Fruit fly (Drosophila melanogaster) whole organism, embryonic: Measurements from ENCODE around the gene tho2.

Source experiments
- BtbVII ChIP-seq: fragments of 200-800 bp; sonication (Bioruptor generic); optimal IDR thresholded peaks from 3 replicates; lab custom pipeline; 2017; ENCODE audit warnings: missing biosample characterization, mild to moderate bottlenecking, missing genetic modification characterization
- CG1024 ChIP-seq: fragments of 200-800 bp; sonication (Bioruptor generic); IDR thresholded peaks from 2 replicates; pipeline ENCODE4 v1.3.6; 2022; ENCODE audit warnings: missing biosample characterization, missing genetic modification characterization
- CG10565 ChIP-seq: fragments of 200-800 bp; sonication (Bioruptor generic); optimal IDR thresholded peaks from 3 replicates; lab custom pipeline; 2016; ENCODE audit warnings: missing biosample characterization, mild to moderate bottlenecking, missing genetic modification characterization
- CG11093 ChIP-seq: fragments of 200-800 bp; sonication (Bioruptor generic); IDR thresholded peaks from 3 replicates; pipeline ENCODE4 v1.3.6; 2022; ENCODE audit warnings: missing biosample characterization, missing genetic modification characterization
- CG13894 ChIP-seq: fragments of 200-800 bp; sonication (Bioruptor generic); optimal IDR thresholded peaks from 3 replicates; lab custom pipeline; 2018; ENCODE audit warnings: missing biosample characterization, mild to moderate bottlenecking, missing genetic modification characterization, moderate library complexity
- CG14667 ChIP-seq: fragments of 200-800 bp; sonication (Bioruptor generic); IDR thresholded peaks from 2 replicates; pipeline ENCODE4 v1.3.6; 2022; ENCODE audit warnings: missing biosample characterization, missing genetic modification characterization
- CG14860 ChIP-seq: fragments of 200-800 bp; sonication (Bioruptor generic); IDR thresholded peaks from 3 replicates; pipeline ENCODE4 v1.3.6; 2022; ENCODE audit warnings: missing biosample characterization, missing genetic modification characterization; ENCODE audit not compliant: partially characterized antibody
- CG1602 ChIP-seq: fragments of 200-800 bp; sonication (Bioruptor generic); optimal IDR thresholded peaks from 3 replicates; lab custom pipeline; 2016; ENCODE audit warnings: missing biosample characterization, missing genetic modification characterization
- CG1647 ChIP-seq: fragments of 200-800 bp; sonication (Bioruptor generic); optimal IDR thresholded peaks from 3 replicates; lab custom pipeline; 2016; ENCODE audit warnings: missing biosample characterization, missing genetic modification characterization
- CG16863 ChIP-seq: fragments of 200-800 bp; sonication (Bioruptor generic); optimal IDR thresholded peaks from 3 replicates; lab custom pipeline; 2016; ENCODE audit warnings: missing biosample characterization, missing genetic modification characterization
- CG17328 ChIP-seq: fragments of 200-800 bp; sonication (Bioruptor generic); IDR thresholded peaks from 2 replicates; pipeline ENCODE4 v1.3.6; 2022; ENCODE audit warnings: missing biosample characterization, missing genetic modification characterization
- CG17361 ChIP-seq: fragments of 200-800 bp; sonication (Bioruptor generic); IDR thresholded peaks from 3 replicates; pipeline ENCODE4 v1.3.6; 2022; ENCODE audit warnings: missing biosample characterization, missing genetic modification characterization
- CG1792 ChIP-seq: fragments of 200-800 bp; sonication (Bioruptor generic); optimal IDR thresholded peaks from 2 replicates; lab custom pipeline; 2016; ENCODE audit warnings: missing biosample characterization, missing genetic modification characterization
- CG2129 ChIP-seq: fragments of 200-800 bp; sonication (Bioruptor generic); IDR thresholded peaks from 2 replicates; pipeline ENCODE4 v1.3.6; 2022; ENCODE audit warnings: missing biosample characterization, missing genetic modification characterization; ENCODE audit not compliant: partially characterized antibody
- CG2678 ChIP-seq: fragments of 200-800 bp; sonication (Bioruptor generic); optimal IDR thresholded peaks from 3 replicates; lab custom pipeline; 2019; ENCODE audit warnings: missing biosample characterization, mild to moderate bottlenecking, missing genetic modification characterization, moderate library complexity
- CG33213 ChIP-seq: fragments of 200-800 bp; sonication (Bioruptor generic); optimal IDR thresholded peaks from 3 replicates; lab custom pipeline; 2016; ENCODE audit warnings: missing biosample characterization, missing genetic modification characterization
- CG4360 ChIP-seq: fragments of 200-800 bp; sonication (Bioruptor generic); IDR thresholded peaks from 2 replicates; pipeline ENCODE4 v1.3.6; 2022; ENCODE audit warnings: missing biosample characterization, missing genetic modification characterization
- CG4820 ChIP-seq: fragments of 200-800 bp; sonication (Bioruptor generic); optimal IDR thresholded peaks from 3 replicates; lab custom pipeline; 2016; ENCODE audit warnings: missing biosample characterization, missing genetic modification characterization
- CG6765 ChIP-seq: fragments of 200-800 bp; sonication (Bioruptor generic); optimal IDR thresholded peaks from 3 replicates; lab custom pipeline; 2017; ENCODE audit warnings: missing biosample characterization, mild to moderate bottlenecking, missing genetic modification characterization
- CG7372 ChIP-seq: fragments of 200-800 bp; sonication (Bioruptor generic); IDR thresholded peaks from 2 replicates; pipeline ENCODE4 v1.3.6; 2022; ENCODE audit warnings: missing biosample characterization, missing genetic modification characterization
- CG7556 ChIP-seq: fragments of 200-800 bp; sonication (Bioruptor generic); optimal IDR thresholded peaks from 2 replicates; lab custom pipeline; 2017; ENCODE audit warnings: missing biosample characterization, mild to moderate bottlenecking, missing genetic modification characterization
- CG7987 ChIP-seq: fragments of 200-800 bp; sonication (Bioruptor generic); optimal IDR thresholded peaks from 2 replicates; lab custom pipeline; 2018; ENCODE audit warnings: missing biosample characterization, mild to moderate bottlenecking, missing genetic modification characterization, moderate library complexity
- CG8388 ChIP-seq: fragments of 200-800 bp; sonication (Bioruptor generic); optimal IDR thresholded peaks from 2 replicates; lab custom pipeline; 2019; ENCODE audit warnings: missing biosample characterization, mild to moderate bottlenecking, missing genetic modification characterization, moderate library complexity
- CG9437 ChIP-seq: fragments of 200-800 bp; sonication (Bioruptor generic); optimal IDR thresholded peaks from 2 replicates; lab custom pipeline; 2018; ENCODE audit warnings: missing biosample characterization, mild to moderate bottlenecking, missing genetic modification characterization
- CG9932 ChIP-seq: fragments of 200-800 bp; sonication (Bioruptor generic); IDR thresholded peaks from 2 replicates; pipeline ENCODE4 v1.3.6; 2022; ENCODE audit warnings: missing biosample characterization, missing genetic modification characterization
- Dbx ChIP-seq: fragments of 200-800 bp; sonication (Bioruptor generic); IDR thresholded peaks from 3 replicates; pipeline ENCODE4 v1.3.6; 2022; ENCODE audit warnings: missing biosample characterization, missing genetic modification characterization
- GATAe ChIP-seq: fragments of 200-800 bp; sonication (Bioruptor generic); conservative IDR thresholded peaks from 2 replicates; pipeline ENCODE4 v1.3.6; 2022; ENCODE audit warnings: missing biosample characterization, missing genetic modification characterization
- Hsf ChIP-seq: fragments of 200-800 bp; sonication (Bioruptor generic); optimal IDR thresholded peaks from 3 replicates; lab custom pipeline; 2016; ENCODE audit warnings: missing biosample characterization, missing genetic modification characterization
- NK7.1 ChIP-seq: fragments of 200-800 bp; sonication (Bioruptor generic); optimal IDR thresholded peaks from 3 replicates; lab custom pipeline; 2016; ENCODE audit warnings: missing biosample characterization, missing genetic modification characterization
- Pdp1 ChIP-seq, 2 experiments: fragments of 200-800 bp; sonication (Bioruptor generic); optimal IDR thresholded peaks; 3 replicates each; lab custom pipeline; 2016; ENCODE audit warnings: missing biosample characterization in 2 of 2, missing genetic modification characterization in 2 of 2, mild to moderate bottlenecking in 1 of 2, moderate library complexity in 1 of 2
- Six4 ChIP-seq: fragments of 200-800 bp; sonication (Bioruptor generic); optimal IDR thresholded peaks from 2 replicates; lab custom pipeline; 2016; ENCODE audit warnings: missing biosample characterization, missing genetic modification characterization
- Taf1 ChIP-seq: fragments of 200-800 bp; sonication (Bioruptor generic); IDR thresholded peaks from 2 replicates; pipeline ENCODE4 v1.3.6; 2022; ENCODE audit warnings: missing biosample characterization, missing genetic modification characterization
- Xbp1 ChIP-seq: fragments of 200-800 bp; sonication (Bioruptor generic); optimal IDR thresholded peaks from 3 replicates; lab custom pipeline; 2016; ENCODE audit warnings: missing biosample characterization, mild to moderate bottlenecking, missing genetic modification characterization
- ase ChIP-seq: fragments of 200-800 bp; sonication (Bioruptor generic); IDR thresholded peaks from 3 replicates; pipeline ENCODE4 v1.3.6; 2022; ENCODE audit warnings: missing biosample characterization, missing genetic modification characterization
- dati ChIP-seq: fragments of 200-800 bp; sonication (Bioruptor generic); IDR thresholded peaks from 2 replicates; pipeline ENCODE4 v1.3.6; 2022; ENCODE audit warnings: missing biosample characterization, missing genetic modification characterization
- dmrt99B ChIP-seq: fragments of 200-800 bp; sonication (Bioruptor generic); optimal IDR thresholded peaks from 2 replicates; lab custom pipeline; 2018; ENCODE audit warnings: missing biosample characterization, mild to moderate bottlenecking, missing genetic modification characterization, moderate library complexity
- en ChIP-seq: fragments of 200-800 bp; sonication (Bioruptor generic); optimal IDR thresholded peaks from 2 replicates; lab custom pipeline; 2016; ENCODE audit warnings: missing biosample characterization, missing genetic modification characterization
- eyg ChIP-seq: fragments of 200-800 bp; sonication (Bioruptor generic); optimal IDR thresholded peaks from 3 replicates; lab custom pipeline; 2016; ENCODE audit warnings: missing biosample characterization, missing genetic modification characterization
- gsb-n ChIP-seq: fragments of 200-800 bp; sonication (Bioruptor generic); optimal IDR thresholded peaks from 3 replicates; lab custom pipeline; 2018; ENCODE audit warnings: missing biosample characterization, mild to moderate bottlenecking, missing genetic modification characterization
- kni ChIP-seq: fragments of 200-800 bp; sonication (Bioruptor generic); optimal IDR thresholded peaks from 3 replicates; lab custom pipeline; 2017; ENCODE audit warnings: mild to moderate bottlenecking, missing biosample characterization, missing genetic modification reagents, missing genetic modification characterization
- mam ChIP-seq: fragments of 200-800 bp; sonication (Bioruptor generic); optimal IDR thresholded peaks from 3 replicates; lab custom pipeline; 2016; ENCODE audit warnings: missing biosample characterization, missing genetic modification characterization
- pb ChIP-seq: fragments of 200-800 bp; sonication (Bioruptor generic); optimal IDR thresholded peaks from 3 replicates; lab custom pipeline; 2016; ENCODE audit warnings: missing biosample characterization, missing genetic modification characterization
- row ChIP-seq: fragments of 200-800 bp; sonication (Bioruptor generic); IDR thresholded peaks from 3 replicates; pipeline ENCODE4 v1.3.6; 2022; ENCODE audit warnings: missing biosample characterization, missing genetic modification characterization
- slbo ChIP-seq: fragments of 200-800 bp; sonication (Bioruptor generic); IDR thresholded peaks from 2 replicates; pipeline ENCODE4 v1.3.6; 2022; ENCODE audit warnings: missing biosample characterization, missing genetic modification characterization
- tap ChIP-seq: fragments of 200-800 bp; optimal IDR thresholded peaks from 3 replicates; lab custom pipeline; 2019; ENCODE audit warnings: missing biosample characterization, mild to moderate bottlenecking, missing genetic modification characterization, moderate library complexity
- ttk ChIP-seq: fragments of 200-800 bp; sonication (Bioruptor generic); IDR thresholded peaks from 2 replicates; pipeline ENCODE4 v2.1.2; 2022; ENCODE audit warnings: missing biosample characterization, missing genetic modification characterization
- unc-4 ChIP-seq: fragments of 200-800 bp; sonication (Bioruptor generic); IDR thresholded peaks from 2 replicates; pipeline ENCODE4 v1.3.6; 2022; ENCODE audit warnings: missing biosample characterization, missing genetic modification characterization; ENCODE audit not compliant: partially characterized antibody
- vfl ChIP-seq: fragments of 200-800 bp; sonication (Bioruptor generic); optimal IDR thresholded peaks from 2 replicates; lab custom pipeline; 2016; ENCODE audit warnings: missing biosample characterization, missing genetic modification characterization
- vnd ChIP-seq: fragments of 200-800 bp; sonication (Bioruptor generic); IDR thresholded peaks from 3 replicates; pipeline ENCODE4 v1.3.6; 2022; ENCODE audit warnings: missing biosample characterization, missing genetic modification characterization; ENCODE audit not compliant: partially characterized antibody
- zen ChIP-seq: fragments of 200-800 bp; sonication (Bioruptor generic); optimal IDR thresholded peaks from 3 replicates; lab custom pipeline; 2018; ENCODE audit warnings: missing biosample characterization, mild to moderate bottlenecking, missing genetic modification characterization, moderate library complexity
- zfh1 ChIP-seq: fragments of 200-800 bp; sonication (Bioruptor generic); IDR thresholded peaks from 3 replicates; pipeline ENCODE4 v1.3.6; 2022; ENCODE audit warnings: missing biosample characterization, missing genetic modification characterization

Gene tho2

dm6 chr2L:2180120-2180539 lies 35.1 kb upstream of the tho2 start (continued):
- peak; percentile 87 for TF ChIP-seq CG7372 (GFP tag; lab: Robert Waterston, UW)
- peak; percentile 95 for TF ChIP-seq tap
- TF ChIP-seq Taf1 (GFP tag; lab: Robert Waterston, UW), result peak; percentile 44; the same call in 1 of the 2 replicates
- TF ChIP-seq unc-4, result no peak
- TF ChIP-seq ttk (GFP tag; lab: Robert Waterston, UW), result peak; percentile 91
- peak; percentile 73 for TF ChIP-seq CG9932 (GFP tag; lab: Robert Waterston, UW)
- TF ChIP-seq zfh1 (GFP tag; lab: Robert Waterston, UW), result peak; percentile 93
- peak; percentile 63 for TF ChIP-seq vfl
- peak; percentile 64 for TF ChIP-seq pb (GFP tag; lab: Kevin White, UChicago)
- no peak for TF ChIP-seq CG2129
- TF ChIP-seq CG1647, result peak; percentile 80
- TF ChIP-seq Pdp1 (GFP tag; optimal IDR thresholded peaks at IDR 0.05; lab: Kevin White, UChicago), result peak; percentile 78 to 83
- peak; percentile 74 for TF ChIP-seq CG9437 (GFP tag; lab: Kevin White, UChicago)
- TF ChIP-seq dati (GFP tag; lab: Robert Waterston, UW), result peak; percentile 89
- peak; percentile 85 for TF ChIP-seq CG7556 (GFP tag; lab: Kevin White, UChicago)
- TF ChIP-seq CG16863 (GFP tag; lab: Kevin White, UChicago), result peak; percentile 76
- TF ChIP-seq kni (GFP tag; lab: Kevin White, UChicago), result peak; percentile 65
- peak; percentile 93 for TF ChIP-seq CG17328 (GFP tag; lab: Robert Waterston, UW)
- peak; percentile 75 for TF ChIP-seq Hsf (GFP tag; lab: Kevin White, UChicago)
- TF ChIP-seq vnd (GFP tag; lab: Robert Waterston, UW), result no peak
- peak; percentile 42 for TF ChIP-seq CG10565
- TF ChIP-seq CG6765 (GFP tag; lab: Kevin White, UChicago), result peak; percentile 76
- peak; percentile 61 for TF ChIP-seq mam (GFP tag; lab: Kevin White, UChicago)
- TF ChIP-seq gsb-n (tag; lab: Kevin White, UChicago), result peak; percentile 93
- peak; percentile 67 for TF ChIP-seq eyg (GFP tag; lab: Kevin White, UChicago)
- TF ChIP-seq CG33213 (GFP tag; lab: Kevin White, UChicago), result peak; percentile 63
- TF ChIP-seq Dbx, result peak; percentile 84
- peak; percentile 53 for TF ChIP-seq CG7987 (GFP tag; lab: Kevin White, UChicago)
- TF ChIP-seq zen (tag; lab: Kevin White, UChicago), result peak; percentile 93
- TF ChIP-seq GATAe, result peak; percentile 62
- TF ChIP-seq CG1024 (GFP tag; lab: Robert Waterston, UW), result peak; percentile 82
- peak; percentile 90 for TF ChIP-seq Xbp1
- peak; percentile 82 for TF ChIP-seq BtbVII
- peak; percentile 66 for TF ChIP-seq en (GFP tag; lab: Kevin White, UChicago)
- TF ChIP-seq NK7.1, result peak; percentile 61
- TF ChIP-seq slbo (GFP tag; lab: Robert Waterston, UW), result peak; percentile 84
- peak; percentile 24 for TF ChIP-seq CG13894 (tag; lab: Kevin White, UChicago)
- TF ChIP-seq CG14860 (GFP tag; lab: Robert Waterston, UW), result no peak
- peak; percentile 92 for TF ChIP-seq Six4 (GFP tag; lab: Kevin White, UChicago)
- TF ChIP-seq CG8388 (GFP tag; lab: Kevin White, UChicago), result peak; percentile 94
- peak; percentile 54 for TF ChIP-seq CG1792 (GFP tag; lab: Kevin White, UChicago)
- peak; percentile 81 for TF ChIP-seq CG17361 (GFP tag; lab: Robert Waterston, UW)
- TF ChIP-seq CG1602 (GFP tag; lab: Kevin White, UChicago), result peak; percentile 85
- TF ChIP-seq CG4360 (GFP tag; lab: Robert Waterston, UW), result peak; percentile 59
- TF ChIP-seq dmrt99B, result peak; percentile 96
- TF ChIP-seq ase (GFP tag; lab: Robert Waterston, UW), result peak; percentile 90
- peak; percentile 89 for TF ChIP-seq CG4820 (GFP tag; lab: Kevin White, UChicago)
- peak; percentile 93 for TF ChIP-seq CG2678 (tag; lab: Kevin White, UChicago)
- TF ChIP-seq row, result peak; percentile 87
- TF ChIP-seq CG14667 (GFP tag; lab: Robert Waterston, UW), result peak; percentile 86
- TF ChIP-seq CG11093 (GFP tag; lab: Robert Waterston, UW), result peak; percentile 84
